Fruit fly (Drosophila melanogaster): Measurements from ENCODE around the gene Apl.

DNA sequence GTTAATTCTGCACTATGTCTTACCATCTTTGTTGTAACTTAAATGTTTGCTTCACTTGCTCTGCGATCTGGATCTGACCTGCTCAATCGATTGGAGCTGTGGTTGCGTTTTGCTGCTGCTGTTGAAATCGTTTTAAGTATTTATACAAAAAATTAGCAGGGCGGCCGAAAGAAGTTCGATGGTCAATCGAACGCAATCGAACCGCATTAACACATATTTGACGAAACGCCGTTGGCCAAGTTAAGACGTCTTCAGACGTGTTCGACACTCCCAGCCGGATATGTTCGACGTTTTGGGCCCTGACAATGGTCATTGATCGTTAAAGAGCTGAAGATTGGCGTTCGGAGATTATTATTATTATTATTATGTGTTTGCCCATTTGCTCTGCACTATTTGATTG, 49.5 kb upstream of the Apl start, which contains the start of gene CG13033:
- TF ChIP-seq Pif1B (GFP tag; optimal IDR thresholded peaks at IDR 0.05) (no peak), EcR (GFP tag; optimal IDR thresholded peaks at IDR 0.05) (no peak), CG10348 (GFP tag; IDR thresholded peaks at IDR 0.05) (no peak), Ets98B (GFP tag; IDR thresholded peaks at IDR 0.05) (no peak), CG17806 (tag; optimal IDR thresholded peaks at IDR 0.05) (no peak), CG14655 (GFP tag; optimal IDR thresholded peaks at IDR 0.05) (no peak), CG4496 (GFP tag; IDR thresholded peaks at IDR 0.05) (no peak), CG8159 (tag; optimal IDR thresholded peaks at IDR 0.05) (no peak), fd96Ca (GFP tag; IDR thresholded peaks at IDR 0.05) (no peak), D1 (tag; optimal IDR thresholded peaks at IDR 0.05) (no peak)

Data from whole organism, pupa.